Fruit fly (Drosophila melanogaster) whole organism, embryonic: ENCODE measurements around the gene eIF4E5.

Experiments
- ATbp ChIP-seq: fragments of 200-800 bp; sonication (Bioruptor generic); optimal IDR thresholded peaks from 2 replicates; lab custom pipeline; 2017; ENCODE audit warnings: missing biosample characterization, mild to moderate bottlenecking, missing genetic modification characterization, missing genetic modification reagents
- CG11085 ChIP-seq: fragments of 200-800 bp; sonication (Bioruptor generic); IDR thresholded peaks from 2 replicates; pipeline ENCODE4 v1.3.6; 2022; ENCODE audit warnings: missing biosample characterization, missing genetic modification characterization
- CG1603 ChIP-seq: fragments of 200-800 bp; sonication (Bioruptor generic); optimal IDR thresholded peaks from 2 replicates; lab custom pipeline; 2019; ENCODE audit warnings: missing biosample characterization, mild to moderate bottlenecking, missing genetic modification characterization, moderate library complexity
- CG16779 ChIP-seq: fragments of 200-800 bp; sonication (Bioruptor generic); IDR thresholded peaks from 2 replicates; pipeline ENCODE4 v1.3.6; 2022; ENCODE audit warnings: missing biosample characterization, missing genetic modification characterization
- CG16813 ChIP-seq: fragments of 200-800 bp; sonication (Bioruptor generic); IDR thresholded peaks from 3 replicates; pipeline ENCODE4 v1.3.6; 2022; ENCODE audit warnings: missing biosample characterization, missing genetic modification characterization; ENCODE audit not compliant: partially characterized antibody
- CG2116 ChIP-seq: fragments of 200-800 bp; sonication (Bioruptor generic); optimal IDR thresholded peaks from 3 replicates; lab custom pipeline; 2018; ENCODE audit warnings: missing biosample characterization, mild to moderate bottlenecking, missing genetic modification characterization
- CG30020 ChIP-seq: fragments of 200-800 bp; optimal IDR thresholded peaks from 2 replicates; lab custom pipeline; 2019; ENCODE audit warnings: missing biosample characterization, mild to moderate bottlenecking, missing genetic modification characterization, moderate library complexity
- CG3281 ChIP-seq: fragments of 200-800 bp; sonication (Bioruptor generic); optimal IDR thresholded peaks from 3 replicates; lab custom pipeline; 2017; ENCODE audit warnings: missing biosample characterization, mild to moderate bottlenecking, missing genetic modification characterization
- CG33213 ChIP-seq: fragments of 200-800 bp; sonication (Bioruptor generic); optimal IDR thresholded peaks from 3 replicates; lab custom pipeline; 2016; ENCODE audit warnings: missing biosample characterization, missing genetic modification characterization
- CG33557 ChIP-seq: fragments of 200-800 bp; sonication (Bioruptor generic); optimal IDR thresholded peaks from 2 replicates; lab custom pipeline; 2019; ENCODE audit warnings: missing biosample characterization, mild to moderate bottlenecking, missing genetic modification characterization, moderate library complexity
- CG34376 ChIP-seq: fragments of 200-800 bp; sonication (Bioruptor generic); optimal IDR thresholded peaks from 2 replicates; lab custom pipeline; 2018; ENCODE audit warnings: missing biosample characterization, mild to moderate bottlenecking, missing genetic modification characterization
- CG7839 ChIP-seq: fragments of 200-800 bp; sonication (Bioruptor generic); optimal IDR thresholded peaks from 3 replicates; lab custom pipeline; 2018; ENCODE audit warnings: missing biosample characterization, mild to moderate bottlenecking, missing genetic modification characterization, moderate library complexity
- CG8281 ChIP-seq: fragments of 200-800 bp; sonication (Bioruptor generic); optimal IDR thresholded peaks from 2 replicates; lab custom pipeline; 2018; ENCODE audit warnings: missing biosample characterization, mild to moderate bottlenecking, missing genetic modification characterization, moderate library complexity
- CkIIα-i1 ChIP-seq: fragments of 200-800 bp; sonication (Bioruptor generic); IDR thresholded peaks from 2 replicates; pipeline ENCODE4 v1.3.6; 2022; ENCODE audit warnings: missing biosample characterization, missing genetic modification characterization
- CoRest ChIP-seq: fragments of 200-800 bp; sonication (Bioruptor generic); optimal IDR thresholded peaks from 3 replicates; lab custom pipeline; 2018; ENCODE audit warnings: missing biosample characterization, mild to moderate bottlenecking, missing genetic modification characterization, moderate library complexity
- D19B ChIP-seq: fragments of 200-800 bp; sonication (Bioruptor generic); optimal IDR thresholded peaks from 2 replicates; lab custom pipeline; 2017; ENCODE audit warnings: missing biosample characterization, mild to moderate bottlenecking, missing genetic modification characterization
- Dip3 ChIP-seq: fragments of 200-800 bp; sonication (Bioruptor generic); optimal IDR thresholded peaks from 3 replicates; lab custom pipeline; 2016; ENCODE audit warnings: missing biosample characterization, missing genetic modification characterization
- Doc3 ChIP-seq: fragments of 200-800 bp; sonication (Bioruptor generic); IDR thresholded peaks from 3 replicates; pipeline ENCODE4 v1.3.6; 2022; ENCODE audit warnings: missing biosample characterization, missing genetic modification characterization; ENCODE audit not compliant: partially characterized antibody
- Dp ChIP-seq: fragments of 200-800 bp; sonication (Bioruptor generic); optimal IDR thresholded peaks from 2 replicates; lab custom pipeline; 2018; ENCODE audit warnings: missing biosample characterization, mild to moderate bottlenecking, missing genetic modification characterization, moderate library complexity
- E2f2 ChIP-seq: fragments of 200-800 bp; sonication (Bioruptor generic); IDR thresholded peaks from 2 replicates; pipeline ENCODE4 v1.3.6; 2022; ENCODE audit warnings: missing biosample characterization, missing genetic modification characterization
- Ets97D ChIP-seq: fragments of 200-800 bp; sonication (Bioruptor generic); optimal IDR thresholded peaks from 3 replicates; lab custom pipeline; 2016; ENCODE audit warnings: missing biosample characterization, missing genetic modification characterization
- Fer1 ChIP-seq: fragments of 200-800 bp; sonication (Bioruptor generic); optimal IDR thresholded peaks from 2 replicates; lab custom pipeline; 2017; ENCODE audit warnings: missing biosample characterization, mild to moderate bottlenecking, missing genetic modification characterization
- H2.0 ChIP-seq: fragments of 200-800 bp; sonication (Bioruptor generic); IDR thresholded peaks from 2 replicates; pipeline ENCODE4 v1.3.6; 2022; ENCODE audit warnings: missing biosample characterization, missing genetic modification characterization
- MBD-R2 ChIP-seq: fragments of 200-800 bp; sonication (Bioruptor generic); IDR thresholded peaks from 2 replicates; pipeline ENCODE4 v1.3.6; 2022; ENCODE audit warnings: missing biosample characterization, missing genetic modification characterization
- Mrtf ChIP-seq: fragments of 200-800 bp; sonication (Bioruptor generic); IDR thresholded peaks from 3 replicates; pipeline ENCODE4 v1.3.6; 2022; ENCODE audit warnings: missing biosample characterization, missing genetic modification characterization
- Neu2 ChIP-seq: fragments of 200-800 bp; sonication (Bioruptor generic); optimal IDR thresholded peaks from 3 replicates; lab custom pipeline; 2016; ENCODE audit warnings: missing biosample characterization, missing genetic modification characterization, borderline replicate concordance
- Opbp ChIP-seq: fragments of 200-800 bp; sonication (Bioruptor generic); IDR thresholded peaks from 3 replicates; pipeline ENCODE4 v1.3.6; 2022; ENCODE audit warnings: missing biosample characterization, missing genetic modification characterization; ENCODE audit not compliant: partially characterized antibody
- abd-A ChIP-seq: fragments of 200-800 bp; sonication (Bioruptor generic); optimal IDR thresholded peaks from 3 replicates; lab custom pipeline; 2019; ENCODE audit warnings: missing biosample characterization, mild to moderate bottlenecking, missing genetic modification characterization, moderate library complexity
- amos ChIP-seq: fragments of 200-800 bp; sonication (Bioruptor generic); IDR thresholded peaks from 2 replicates; pipeline ENCODE4 v1.3.6; 2022; ENCODE audit warnings: missing biosample characterization, missing genetic modification characterization; ENCODE audit not compliant: partially characterized antibody
- caup ChIP-seq: fragments of 200-800 bp; sonication (Bioruptor generic); optimal IDR thresholded peaks from 3 replicates; lab custom pipeline; 2017; ENCODE audit warnings: missing biosample characterization, mild to moderate bottlenecking, missing genetic modification characterization, moderate library complexity; ENCODE audit not compliant: severe bottlenecking
- chif ChIP-seq, 2 experiments: fragments of 200-800 bp; sonication (Bioruptor generic); optimal IDR thresholded peaks; 3 replicates each; lab custom pipeline; 2016; ENCODE audit warnings: missing biosample characterization in 2 of 2, missing genetic modification characterization in 2 of 2
- crc ChIP-seq: fragments of 200-800 bp; sonication (Bioruptor generic); optimal IDR thresholded peaks from 2 replicates; lab custom pipeline; 2016; ENCODE audit warnings: missing biosample characterization, missing genetic modification characterization
- crp ChIP-seq, 2 experiments: fragments of 200-800 bp; sonication (Bioruptor generic); optimal IDR thresholded peaks; 2 replicates in 1 of 2; 3 replicates in 1 of 2; lab custom pipeline; 2017; ENCODE audit warnings: missing biosample characterization in 2 of 2, missing genetic modification characterization in 2 of 2, mild to moderate bottlenecking in 1 of 2, moderate library complexity in 1 of 2
- da ChIP-seq: fragments of 200-800 bp; sonication (Bioruptor generic); optimal IDR thresholded peaks from 2 replicates; lab custom pipeline; 2016; ENCODE audit warnings: missing biosample characterization, missing genetic modification characterization
- ewg ChIP-seq: fragments of 200-800 bp; sonication (Bioruptor generic); optimal IDR thresholded peaks from 3 replicates; lab custom pipeline; 2017; ENCODE audit warnings: mild to moderate bottlenecking, missing biosample characterization, missing genetic modification reagents, missing genetic modification characterization
- gfzf ChIP-seq: fragments of 200-800 bp; sonication (Bioruptor generic); optimal IDR thresholded peaks from 2 replicates; lab custom pipeline; 2016; ENCODE audit warnings: missing biosample characterization, mild to moderate bottlenecking, missing genetic modification characterization, moderate library complexity
- gsb ChIP-seq: fragments of 200-800 bp; sonication (Bioruptor generic); IDR thresholded peaks from 2 replicates; pipeline ENCODE4 v1.3.6; 2022; ENCODE audit warnings: missing biosample characterization, missing genetic modification characterization
- inv ChIP-seq: fragments of 200-800 bp; sonication (Bioruptor generic); IDR thresholded peaks from 2 replicates; pipeline ENCODE4 v1.3.6; 2022; ENCODE audit warnings: missing biosample characterization, missing genetic modification characterization; ENCODE audit not compliant: partially characterized antibody
- jing ChIP-seq: fragments of 200-800 bp; sonication (Bioruptor generic); optimal IDR thresholded peaks from 2 replicates; lab custom pipeline; 2018; ENCODE audit warnings: missing biosample characterization, mild to moderate bottlenecking, missing genetic modification characterization
- knrl ChIP-seq: fragments of 200-800 bp; sonication (Bioruptor generic); IDR thresholded peaks from 3 replicates; pipeline ENCODE4 v1.3.6; 2022; ENCODE audit warnings: missing biosample characterization, missing genetic modification characterization; ENCODE audit not compliant: partially characterized antibody
- nerfin-1 ChIP-seq: fragments of 200-800 bp; sonication (Bioruptor generic); optimal IDR thresholded peaks from 3 replicates; lab custom pipeline; 2019; ENCODE audit warnings: missing biosample characterization, mild to moderate bottlenecking, missing genetic modification characterization, moderate library complexity
- pb ChIP-seq: fragments of 200-800 bp; sonication (Bioruptor generic); optimal IDR thresholded peaks from 3 replicates; lab custom pipeline; 2016; ENCODE audit warnings: missing biosample characterization, missing genetic modification characterization
- pzg ChIP-seq: fragments of 200-800 bp; sonication (Bioruptor generic); optimal IDR thresholded peaks from 3 replicates; lab custom pipeline; 2018; ENCODE audit warnings: missing biosample characterization, mild to moderate bottlenecking, missing genetic modification characterization, moderate library complexity
- so ChIP-seq: fragments of 200-800 bp; sonication (Bioruptor generic); IDR thresholded peaks from 3 replicates; pipeline ENCODE4 v1.3.6; 2022; ENCODE audit warnings: missing biosample characterization, missing genetic modification characterization
- stwl ChIP-seq: fragments of 200-800 bp; sonication (Bioruptor generic); optimal IDR thresholded peaks from 3 replicates; lab custom pipeline; 2018; ENCODE audit warnings: missing biosample characterization, mild to moderate bottlenecking, missing genetic modification characterization, moderate library complexity
- tup ChIP-seq: fragments of 200-800 bp; sonication (Bioruptor generic); optimal IDR thresholded peaks from 2 replicates; lab custom pipeline; 2016; ENCODE audit warnings: missing biosample characterization, mild to moderate bottlenecking, missing genetic modification characterization, moderate library complexity
- zf30C ChIP-seq: fragments of 200-800 bp; sonication (Bioruptor generic); optimal IDR thresholded peaks from 3 replicates; lab custom pipeline; 2018; ENCODE audit warnings: missing biosample characterization, mild to moderate bottlenecking, missing genetic modification characterization

The eIF4E5 gene

dm6 chr3L:7915808-7916619 is 21.3 kb downstream of the eIF4E5 start:
- peak in 1 of 2 experiments; percentile 50 for TF ChIP-seq crp (GFP tag; optimal IDR thresholded peaks at IDR 0.05; lab: Kevin White, UChicago)
- no peak for TF ChIP-seq pb (GFP tag; lab: Kevin White, UChicago)
- TF ChIP-seq CG33213 = no peak
- no peak for TF ChIP-seq Neu2 (GFP tag; lab: Kevin White, UChicago)
- no peak for TF ChIP-seq jing
- TF ChIP-seq CG8281 (tag; lab: Kevin White, UChicago) = peak; percentile 55
- TF ChIP-seq gfzf (GFP tag; lab: Kevin White, UChicago) = peak; percentile 70
- TF ChIP-seq CG7839 = no peak
- no peak for TF ChIP-seq H2.0
- TF ChIP-seq CG2116 (GFP tag; lab: Kevin White, UChicago) = peak; percentile 28
- no peak for TF ChIP-seq nerfin-1
- TF ChIP-seq da (GFP tag; lab: Kevin White, UChicago) = no peak
- no peak for TF ChIP-seq CG33557
- TF ChIP-seq CG3281 (GFP tag; lab: Kevin White, UChicago) = no peak
- peak; percentile 41; the same call in 1 of the 2 replicates for TF ChIP-seq amos (GFP tag; lab: Robert Waterston, UW)
- TF ChIP-seq E2f2 (GFP tag; lab: Robert Waterston, UW) = peak; percentile 64
- no peak for TF ChIP-seq MBD-R2 (GFP tag; lab: Robert Waterston, UW)
- peak; percentile 57 for TF ChIP-seq Dp (GFP tag; lab: Kevin White, UChicago)
- TF ChIP-seq D19B (GFP tag; lab: Kevin White, UChicago) = no peak
- 0 out of 3 replicates have a peak, but pooled peaks have one; percentile 13 for TF ChIP-seq Opbp (GFP tag; lab: Robert Waterston, UW)
- TF ChIP-seq Mrtf (GFP tag; lab: Robert Waterston, UW) = no peak
- TF ChIP-seq CG16813 (GFP tag; lab: Robert Waterston, UW) = peak; percentile 53; the same call in 2 of the 3 replicates
- peak; percentile 53; the same call in 2 of the 3 replicates for TF ChIP-seq Doc3 (GFP tag; lab: Robert Waterston, UW)
- TF ChIP-seq CkIIα-i1 = no peak
- no peak for TF ChIP-seq abd-A (tag; lab: Kevin White, UChicago)
- TF ChIP-seq so (GFP tag; lab: Robert Waterston, UW) = no peak
- peak; percentile 7 for TF ChIP-seq Ets97D (GFP tag; lab: Kevin White, UChicago)
- TF ChIP-seq CG30020 (tag; lab: Kevin White, UChicago) = no peak
- TF ChIP-seq chif (GFP tag; optimal IDR thresholded peaks at IDR 0.05; lab: Kevin White, UChicago) = no peak
- TF ChIP-seq tup (GFP tag; lab: Kevin White, UChicago) = no peak
- 0 out of 2 replicates have a peak, but pooled peaks have one; percentile 28 for TF ChIP-seq inv (GFP tag; lab: Robert Waterston, UW)
- TF ChIP-seq CG34376 (GFP tag; lab: Kevin White, UChicago) = no peak
- peak; percentile 83 for TF ChIP-seq CoRest (tag; lab: Kevin White, UChicago)
- no peak for TF ChIP-seq CG11085 (GFP tag; lab: Robert Waterston, UW)
- TF ChIP-seq ATbp (GFP tag; lab: Kevin White, UChicago) = no peak
- peak; percentile 98 for TF ChIP-seq stwl (tag; lab: Kevin White, UChicago)
- no peak for TF ChIP-seq Fer1 (GFP tag; lab: Kevin White, UChicago)
- TF ChIP-seq ewg (GFP tag; lab: Kevin White, UChicago) = no peak
- TF ChIP-seq CG16779 (GFP tag; lab: Robert Waterston, UW) = no peak
- TF ChIP-seq crc (GFP tag; lab: Kevin White, UChicago) = no peak
- peak; percentile 21; the same call in 1 of the 3 replicates for TF ChIP-seq knrl (GFP tag; lab: Robert Waterston, UW)
- no peak for TF ChIP-seq gsb
- TF ChIP-seq CG1603 (tag; lab: Kevin White, UChicago) = peak; percentile 12
- peak; percentile 41 for TF ChIP-seq pzg (GFP tag; lab: Kevin White, UChicago)
- TF ChIP-seq caup = no peak
- TF ChIP-seq Dip3 (GFP tag; lab: Kevin White, UChicago) = no peak
- no peak for TF ChIP-seq zf30C (GFP tag; lab: Kevin White, UChicago)
